Worm (Caenorhabditis elegans) whole organism, late embryonic: Measurements from ENCODE around the gene C33H5.13.

Source experiments
- F13H6.1 ChIP-seq: sonication (generic microtip); optimal IDR thresholded peaks from 2 replicates; lab custom pipeline; 2016; ENCODE audit warnings: missing genetic modification characterization, missing compliant biosample characterization
- ceh-18 ChIP-seq: sonication (generic microtip); optimal IDR thresholded peaks from 2 replicates; lab custom pipeline; 2016; ENCODE audit warnings: missing genetic modification characterization, missing compliant biosample characterization
- lim-6 ChIP-seq: sonication (generic microtip); optimal IDR thresholded peaks from 2 replicates; lab custom pipeline; 2016; ENCODE audit warnings: missing genetic modification characterization, missing compliant biosample characterization
- nhr-232 ChIP-seq: sonication (generic microtip); optimal IDR thresholded peaks from 2 replicates; lab custom pipeline; 2016; ENCODE audit warnings: missing genetic modification characterization, missing compliant biosample characterization
- syd-9 ChIP-seq: sonication (generic microtip); optimal IDR thresholded peaks from 2 replicates; lab custom pipeline; 2016; ENCODE audit warnings: mild to moderate bottlenecking, missing genetic modification characterization, moderate library complexity, missing compliant biosample characterization

DNA sequence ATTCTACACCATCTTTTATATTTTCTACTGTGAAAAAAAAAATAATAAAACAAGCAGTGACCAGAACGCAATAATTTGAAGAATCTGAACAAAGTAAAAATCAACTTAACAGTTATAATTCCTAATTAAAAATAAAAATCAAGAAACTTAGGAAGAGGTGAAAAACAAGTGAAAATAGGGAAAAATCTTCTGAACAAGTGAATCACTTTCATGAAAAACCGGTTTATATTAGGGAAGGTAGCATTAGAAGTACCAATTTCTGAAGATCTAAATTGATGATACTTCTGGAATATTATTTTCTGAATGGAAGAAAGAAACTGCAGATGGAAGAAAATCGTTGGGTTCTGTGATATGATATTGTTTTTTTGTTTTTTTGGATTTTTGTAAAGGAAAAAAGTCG lies 44.4 kb upstream of the C33H5.13 start:
- TF ChIP-seq F13H6.1 (tag; lab: Kevin White, UChicago) (no peak), syd-9 (tag; lab: Kevin White, UChicago) (no peak), lim-6 (tag; lab: Kevin White, UChicago) (no peak), nhr-232 (tag; lab: Kevin White, UChicago) (no peak), ceh-18 (no peak)
